Worm (Caenorhabditis elegans) whole organism, mixed stage, embryonic: Measurements from ENCODE around the gene catp-6.

Experiments used
- M03D4.4 ChIP-seq: sonication (generic microtip); optimal IDR thresholded peaks from 2 replicates; lab custom pipeline; 2017; ENCODE audit warnings: mild to moderate bottlenecking, missing genetic modification characterization, missing compliant biosample characterization
- bed-3 ChIP-seq: fragments of 200-800 bp; sonication (Bioruptor generic); optimal IDR thresholded peaks from 3 replicates; lab custom pipeline; 2018; ENCODE audit warnings: mild to moderate bottlenecking, missing genetic modification characterization, moderate library complexity, missing compliant biosample characterization
- blmp-1 ChIP-seq: fragments of 150-350 bp; optimal IDR thresholded peaks from 2 replicates; lab custom pipeline; 2014; ENCODE audit warnings: missing biosample characterization, missing genetic modification characterization
- ceh-39 ChIP-seq: fragments of 150-350 bp; optimal IDR thresholded peaks from 2 replicates; lab custom pipeline; 2014; ENCODE audit warnings: missing biosample characterization, missing genetic modification characterization
- ceh-43 ChIP-seq: fragments of 200-800 bp; sonication (Bioruptor generic); optimal IDR thresholded peaks from 2 replicates; lab custom pipeline; 2018; ENCODE audit warnings: mild to moderate bottlenecking, missing genetic modification characterization, moderate library complexity, missing compliant biosample characterization
- ceh-83 ChIP-seq: fragments of 200-800 bp; sonication (Bioruptor generic); optimal IDR thresholded peaks from 2 replicates; lab custom pipeline; 2018; ENCODE audit warnings: mild to moderate bottlenecking, missing genetic modification characterization, missing compliant biosample characterization
- ces-1 ChIP-seq: fragments of 150-350 bp; optimal IDR thresholded peaks from 2 replicates; lab custom pipeline; 2014; ENCODE audit warnings: missing biosample characterization, missing genetic modification reagents, missing genetic modification characterization
- cnd-1 ChIP-seq: fragments of 200-800 bp; sonication (Bioruptor generic); optimal IDR thresholded peaks from 2 replicates; lab custom pipeline; 2018; ENCODE audit warnings: mild to moderate bottlenecking, missing genetic modification characterization, missing compliant biosample characterization
- drap-1 ChIP-seq: fragments of 200-800 bp; sonication (Bioruptor generic); optimal IDR thresholded peaks from 3 replicates; lab custom pipeline; 2018; ENCODE audit warnings: mild to moderate bottlenecking, missing genetic modification characterization, missing compliant biosample characterization
- elt-1 ChIP-seq: sonication (generic microtip); optimal IDR thresholded peaks from 2 replicates; lab custom pipeline; 2017; ENCODE audit warnings: missing genetic modification characterization, mild to moderate bottlenecking, missing compliant biosample characterization, antibody characterized with exemption, moderate library complexity, borderline replicate concordance; ENCODE audit not compliant: insufficient read depth
- elt-3 ChIP-seq: fragments of 150-350 bp; optimal IDR thresholded peaks from 2 replicates; lab custom pipeline; 2014; ENCODE audit warnings: missing biosample characterization, missing genetic modification characterization
- flh-1 ChIP-seq: fragments of 200-800 bp; sonication (Bioruptor generic); optimal IDR thresholded peaks from 2 replicates; lab custom pipeline; 2018; ENCODE audit warnings: mild to moderate bottlenecking, missing genetic modification characterization, moderate library complexity, missing compliant biosample characterization
- ham-2 ChIP-seq: fragments of 200-800 bp; sonication (Bioruptor generic); optimal IDR thresholded peaks from 2 replicates; lab custom pipeline; 2018; ENCODE audit warnings: mild to moderate bottlenecking, missing genetic modification characterization, missing compliant biosample characterization
- hlh-1 ChIP-seq: fragments of 150-350 bp; optimal IDR thresholded peaks from 2 replicates; lab custom pipeline; 2014; ENCODE audit warnings: missing biosample characterization, missing genetic modification reagents, missing genetic modification characterization
- lin-13 ChIP-seq: fragments of 150-350 bp; optimal IDR thresholded peaks from 2 replicates; lab custom pipeline; 2014; ENCODE audit warnings: missing biosample characterization, missing genetic modification characterization
- lin-32 ChIP-seq: fragments of 200-800 bp; sonication (Bioruptor generic); optimal IDR thresholded peaks from 2 replicates; lab custom pipeline; 2018; ENCODE audit warnings: mild to moderate bottlenecking, missing genetic modification characterization, missing compliant biosample characterization
- lsy-2 ChIP-seq: fragments of 150-350 bp; optimal IDR thresholded peaks from 2 replicates; lab custom pipeline; 2014; ENCODE audit warnings: missing biosample characterization, missing genetic modification characterization
- mab-5 ChIP-seq: fragments of 150-350 bp; optimal IDR thresholded peaks from 2 replicates; lab custom pipeline; 2014; ENCODE audit warnings: missing biosample characterization, missing genetic modification characterization
- mep-1 ChIP-seq: fragments of 150-350 bp; optimal IDR thresholded peaks from 2 replicates; lab custom pipeline; 2017; ENCODE audit warnings: missing biosample characterization, missing genetic modification reagents, missing genetic modification characterization, inconsistent platforms
- nhr-12 ChIP-seq: fragments of 150-350 bp; optimal IDR thresholded peaks from 2 replicates; lab custom pipeline; 2014; ENCODE audit warnings: missing biosample characterization, missing genetic modification characterization
- nhr-2 ChIP-seq: fragments of 150-350 bp; optimal IDR thresholded peaks from 2 replicates; lab custom pipeline; 2014; ENCODE audit warnings: missing biosample characterization, missing genetic modification characterization
- nhr-76 ChIP-seq: sonication (generic microtip); optimal IDR thresholded peaks from 2 replicates; lab custom pipeline; 2017; ENCODE audit warnings: missing biosample characterization, missing genetic modification characterization
- pha-4 ChIP-seq: fragments of 150-350 bp; optimal IDR thresholded peaks from 2 replicates; lab custom pipeline; 2018; ENCODE audit warnings: missing biosample characterization, missing genetic modification reagents, missing genetic modification characterization
- sem-2 ChIP-seq: fragments of 200-800 bp; sonication (Bioruptor generic); optimal IDR thresholded peaks from 2 replicates; lab custom pipeline; 2018; ENCODE audit warnings: mild to moderate bottlenecking, missing genetic modification characterization, missing compliant biosample characterization
- snpc-4 ChIP-seq: fragments of 150-350 bp; optimal IDR thresholded peaks from 2 replicates; lab custom pipeline; 2014; ENCODE audit warnings: missing biosample characterization, missing genetic modification characterization
- sptf-1 ChIP-seq: sonication (generic microtip); optimal IDR thresholded peaks from 2 replicates; lab custom pipeline; 2017; ENCODE audit warnings: mild to moderate bottlenecking, missing genetic modification characterization, moderate library complexity, missing compliant biosample characterization
- tbx-8 ChIP-seq: fragments of 200-800 bp; sonication (Bioruptor generic); optimal IDR thresholded peaks from 2 replicates; lab custom pipeline; 2018; ENCODE audit warnings: mild to moderate bottlenecking, missing genetic modification characterization, moderate library complexity, missing compliant biosample characterization
- unc-39 ChIP-seq: fragments of 150-350 bp; optimal IDR thresholded peaks from 2 replicates; lab custom pipeline; 2014; ENCODE audit warnings: missing biosample characterization, missing genetic modification characterization
- unc-62 ChIP-seq: fragments of 150-350 bp; optimal IDR thresholded peaks from 2 replicates; lab custom pipeline; 2014; ENCODE audit warnings: missing biosample characterization, missing genetic modification reagents, missing genetic modification characterization
- zip-8 ChIP-seq: fragments of 150-350 bp; optimal IDR thresholded peaks from 2 replicates; lab custom pipeline; 2014; ENCODE audit warnings: missing biosample characterization, missing genetic modification characterization
- ztf-11 ChIP-seq: fragments of 150-350 bp; optimal IDR thresholded peaks from 2 replicates; lab custom pipeline; 2014; ENCODE audit warnings: missing biosample characterization, missing genetic modification characterization

The catp-6 gene

ce11 chrIV:9848075-9848474 lies 23.7 kb upstream of the catp-6 start, which contains the start of gene K07F5.7:
Gene K07F5.7, minus strand, starts transcription at chrIV:9848175.
- TF ChIP-seq flh-1 = no peak
- TF ChIP-seq ceh-39 (tag; lab: Kevin White, UChicago) = no peak
- no peak for TF ChIP-seq nhr-12 (tag; lab: Kevin White, UChicago)
- no peak for TF ChIP-seq nhr-76 (tag; lab: Kevin White, UChicago)
- no peak for TF ChIP-seq sptf-1 (tag; lab: Kevin White, UChicago)
- TF ChIP-seq bed-3 (GFP tag; lab: Kevin White, UChicago) = no peak
- no peak for TF ChIP-seq drap-1 (GFP tag; lab: Kevin White, UChicago)
- TF ChIP-seq pha-4 (tag; lab: Kevin White, UChicago) = no peak
- no peak for TF ChIP-seq hlh-1
- no peak for TF ChIP-seq tbx-8 (GFP tag; lab: Kevin White, UChicago)
- no peak for TF ChIP-seq mab-5
- no peak for TF ChIP-seq ztf-11 (tag; lab: Kevin White, UChicago)

- TF ChIP-seq tbx-8 (GFP tag; lab: Kevin White, UChicago) (no peak), lin-32 (GFP tag; lab: Kevin White, UChicago) (no peak), cnd-1 (tag; lab: Kevin White, UChicago) (no peak), mep-1 (no peak), elt-1 (tag; lab: Kevin White, UChicago) (no peak), ceh-43 (GFP tag; lab: Kevin White, UChicago) (no peak), lin-13 (tag; lab: Kevin White, UChicago) (no peak), M03D4.4 (tag; lab: Kevin White, UChicago) (no peak), ces-1 (GFP tag; lab: Kevin White, UChicago) (no peak), ztf-11 (tag; lab: Kevin White, UChicago) (no peak), flh-1 (no peak), elt-3 (tag; lab: Kevin White, UChicago) (no peak), sem-2 (no peak), nhr-2 (tag; lab: Kevin White, UChicago) (no peak), ham-2 (GFP tag; lab: Kevin White, UChicago) (no peak), unc-39 (tag; lab: Kevin White, UChicago) (no peak), zip-8 (no peak)
Measured at ce11 chrIV:9846574-9846973, 22.2 kb upstream of the catp-6 start, which contains the start of gene K07F5.6. Gene K07F5.6, minus strand, starts transcription at chrIV:9846674.

- no peak for TF ChIP-seq ham-2 (GFP tag; lab: Kevin White, UChicago)
- TF ChIP-seq sptf-1 (tag; lab: Kevin White, UChicago) = no peak
- no peak for TF ChIP-seq mep-1
- TF ChIP-seq blmp-1 (tag; lab: Kevin White, UChicago) = no peak
Measured at ce11 chrIV:9843760-9844159, 19.4 kb upstream of the catp-6 start, which contains the start of gene nspd-2. Gene nspd-2, plus strand, starts transcription at chrIV:9844060.

- TF ChIP-seq snpc-4 = no peak
- no peak for TF ChIP-seq ceh-43 (GFP tag; lab: Kevin White, UChicago)
- TF ChIP-seq mab-5 = no peak
- TF ChIP-seq tbx-8 (GFP tag; lab: Kevin White, UChicago) = no peak
- no peak for TF ChIP-seq M03D4.4 (tag; lab: Kevin White, UChicago)
- no peak for TF ChIP-seq zip-8
- TF ChIP-seq unc-62 = no peak
- no peak for TF ChIP-seq unc-39 (tag; lab: Kevin White, UChicago)
- no peak for TF ChIP-seq flh-1
Measured at ce11 chrIV:9842071-9842470, 17.7 kb upstream of the catp-6 start, which contains the start of gene K07F5.17. Gene K07F5.17, plus strand, starts transcription at chrIV:9842371.

- no peak for TF ChIP-seq flh-1
- no peak for TF ChIP-seq snpc-4
- no peak for TF ChIP-seq elt-3 (tag; lab: Kevin White, UChicago)
- no peak for TF ChIP-seq tbx-8 (GFP tag; lab: Kevin White, UChicago)
- TF ChIP-seq ceh-83 = no peak
- no peak for TF ChIP-seq ceh-43 (GFP tag; lab: Kevin White, UChicago)
- no peak for TF ChIP-seq mab-5
- TF ChIP-seq zip-8 = no peak
- TF ChIP-seq nhr-12 (tag; lab: Kevin White, UChicago) = no peak
- no peak for TF ChIP-seq lsy-2 (tag; lab: Kevin White, UChicago)
- no peak for TF ChIP-seq lin-13 (tag; lab: Kevin White, UChicago)
- TF ChIP-seq nhr-76 (tag; lab: Kevin White, UChicago) = no peak
- no peak for TF ChIP-seq unc-39 (tag; lab: Kevin White, UChicago)
- no peak for TF ChIP-seq ceh-39 (tag; lab: Kevin White, UChicago)
- TF ChIP-seq unc-62 = no peak
- TF ChIP-seq, all 35 proteins: peak for 0
Measured at ce11 chrIV:9840984-9841590, 16.7 kb upstream of the catp-6 start, which contains the start of the genes kin-24 and msp-56. Gene kin-24, minus strand, starts transcription at chrIV:9841084. Gene msp-56, plus strand, starts transcription at chrIV:9841540.
